Fruit fly (Drosophila melanogaster): Measurements from ENCODE around the gene hoka.

hoka gene

dm6 chr3L:4898647-4899046 lies at the start of gene hoka:
hoka (plus strand) TSS chr3L:4898900.
- TF ChIP-seq CG8478 (optimal IDR thresholded peaks at IDR 0.05) (no peak), CTCF (optimal IDR thresholded peaks at IDR 0.05) (no peak)

dm6 chr3L:4852411-4853050 lies 46.2 kb upstream of the hoka start, which contains the start of gene CG32237:
CG32237 (minus strand) TSS chr3L:4852461.
- TF ChIP-seq CG8478 (optimal IDR thresholded peaks at IDR 0.05), result no peak
- no peak for TF ChIP-seq CTCF (optimal IDR thresholded peaks at IDR 0.05)

- TF ChIP-seq CG8478 (optimal IDR thresholded peaks at IDR 0.05), result no peak
- TF ChIP-seq CTCF (optimal IDR thresholded peaks at IDR 0.05), result no peak
Observed at dm6 chr3L:4853070-4853469, 45.6 kb upstream of the hoka start.

dm6 chr3L:4854153-4854552 lies 44.5 kb upstream of the hoka start:
- TF ChIP-seq CG8478 (optimal IDR thresholded peaks at IDR 0.05), result no peak

- TF ChIP-seq CG8478 (optimal IDR thresholded peaks at IDR 0.05), result no peak
- no peak for TF ChIP-seq CTCF (optimal IDR thresholded peaks at IDR 0.05)
Observed at dm6 chr3L:4855208-4855607, 43.5 kb upstream of the hoka start.

- TF ChIP-seq CTCF (optimal IDR thresholded peaks at IDR 0.05) (no peak), CG8478 (optimal IDR thresholded peaks at IDR 0.05) (no peak)
Observed at dm6 chr3L:4860370-4860769, 38.3 kb upstream of the hoka start, which contains the start of gene CG32235. CG32235 (minus strand) TSS chr3L:4860470.

- TF ChIP-seq CG8478 (optimal IDR thresholded peaks at IDR 0.05) (no peak), CTCF (optimal IDR thresholded peaks at IDR 0.05) (no peak)
Observed at dm6 chr3L:4860969-4861368, 37.7 kb upstream of the hoka start, which contains the start of gene Dnah3. Dnah3 (plus strand) TSS chr3L:4861269.

dm6 chr3L:4896564-4896963 lies 2.1 kb upstream of the hoka start, which contains the start of gene CG13705:
CG13705 (plus strand) TSS chr3L:4896864.
- no peak for TF ChIP-seq CG8478 (optimal IDR thresholded peaks at IDR 0.05)
- no peak for TF ChIP-seq CTCF (optimal IDR thresholded peaks at IDR 0.05)

dm6 chr3L:4899117-4899516 lies 417 bp downstream of the hoka start:
- TF ChIP-seq CTCF (optimal IDR thresholded peaks at IDR 0.05) (no peak), CG8478 (optimal IDR thresholded peaks at IDR 0.05) (no peak)

- TF ChIP-seq CG8478 (optimal IDR thresholded peaks at IDR 0.05) (no peak), CTCF (optimal IDR thresholded peaks at IDR 0.05) (no peak)
Observed at dm6 chr3L:4910068-4910467, 11.4 kb downstream of the hoka start, which contains the start of gene Rh50. Rh50 (plus strand) TSS chr3L:4910368.

- TF ChIP-seq CG8478 (optimal IDR thresholded peaks at IDR 0.05), result no peak
- no peak for TF ChIP-seq CTCF (optimal IDR thresholded peaks at IDR 0.05)
Observed at dm6 chr3L:4920935-4921334, 22.2 kb downstream of the hoka start.

- TF ChIP-seq CTCF (optimal IDR thresholded peaks at IDR 0.05) (no peak), CG8478 (optimal IDR thresholded peaks at IDR 0.05) (no peak)
Observed at dm6 chr3L:4924612-4925011, 25.9 kb downstream of the hoka start.

- TF ChIP-seq CG8478 (optimal IDR thresholded peaks at IDR 0.05) (no peak), CTCF (optimal IDR thresholded peaks at IDR 0.05) (no peak)
Observed at dm6 chr3L:4929781-4930180, 31.1 kb downstream of the hoka start.
